Fruit fly (Drosophila melanogaster): ENCODE results near the gene CG7131.
A peak's percentile ranks its signal among the peaks of the same experiment; 100 is the strongest.

Gene CG7131

DNA sequence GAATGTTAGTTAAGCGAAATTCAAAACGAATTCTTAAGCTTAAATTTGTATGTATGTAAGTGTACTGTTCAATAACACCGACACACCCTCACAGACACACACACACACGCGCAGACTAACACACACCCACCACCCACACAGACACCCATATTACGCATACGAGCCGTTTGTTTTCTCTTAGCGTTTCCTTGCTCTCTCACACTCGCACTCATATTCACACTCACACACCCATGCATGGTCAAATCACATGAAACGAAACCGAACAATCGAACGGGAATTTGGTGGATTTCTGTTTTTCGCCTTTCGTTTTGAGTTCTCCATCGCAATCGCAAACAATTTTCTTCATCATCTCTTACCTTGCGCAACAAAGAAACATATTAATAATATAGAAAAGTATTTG lies 39.3 kb downstream of the CG7131 start (continued):
- TF ChIP-seq pum (GFP tag; optimal IDR thresholded peaks at IDR 0.05) (no peak), Dref (GFP tag; IDR thresholded peaks at IDR 0.05) (no peak), sr (GFP tag; IDR thresholded peaks at IDR 0.05) (peak; percentile 38; the same call in 2 of the 3 replicates), toy (GFP tag; IDR thresholded peaks at IDR 0.05) (no peak), lilli (GFP tag; optimal IDR thresholded peaks at IDR 0.05) (no peak), sd (tag; optimal IDR thresholded peaks at IDR 0.05) (peak; percentile 26), chm (GFP tag; IDR thresholded peaks at IDR 0.05) (0 out of 2 replicates have a peak, but pooled peaks have one; percentile 20), Deaf1 (tag; optimal IDR thresholded peaks at IDR 0.05) (peak; percentile 53), zen (tag; optimal IDR thresholded peaks at IDR 0.05) (no peak), Sox102F (GFP tag; optimal IDR thresholded peaks at IDR 0.05) (no peak)

DNA sequence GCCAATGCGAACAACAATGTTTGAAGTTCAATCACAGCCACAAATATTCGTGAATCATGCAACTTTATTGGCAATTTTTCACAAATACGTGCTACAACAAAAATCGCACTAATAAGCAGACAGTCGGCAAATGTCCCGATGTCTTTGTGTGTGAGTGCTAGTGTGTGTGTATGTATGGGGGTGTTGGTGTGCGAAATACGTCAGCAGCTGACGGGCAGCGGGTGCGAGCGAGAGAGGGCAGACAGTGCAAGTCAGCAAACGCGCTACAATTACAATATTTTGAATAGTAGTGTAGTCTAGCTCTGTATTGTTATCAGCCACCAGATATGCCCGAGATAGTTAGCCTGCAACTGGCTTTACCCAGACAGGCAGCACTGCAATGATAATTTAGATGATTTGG lies 42.5 kb downstream of the CG7131 start:
- peak; percentile 8 for TF ChIP-seq Deaf1 (tag; optimal IDR thresholded peaks at IDR 0.05)
- no peak for TF ChIP-seq gfzf (GFP tag; optimal IDR thresholded peaks at IDR 0.05)
- TF ChIP-seq Stat92E (GFP tag; optimal IDR thresholded peaks at IDR 0.05): no peak
- peak; percentile 8 for TF ChIP-seq CG1832 (GFP tag; optimal IDR thresholded peaks at IDR 0.05)
- TF ChIP-seq cg (GFP tag; optimal IDR thresholded peaks at IDR 0.05): peak; percentile 59
- peak; percentile 5 for TF ChIP-seq abd-A (tag; optimal IDR thresholded peaks at IDR 0.05)
- TF ChIP-seq Adf1 (GFP tag; IDR thresholded peaks at IDR 0.05): no peak
- TF ChIP-seq zen (tag; optimal IDR thresholded peaks at IDR 0.05): no peak
- TF ChIP-seq mirr (GFP tag; optimal IDR thresholded peaks at IDR 0.05): peak; percentile 31
- no peak for TF ChIP-seq B-H1 (GFP tag; IDR thresholded peaks at IDR 0.05)
- TF ChIP-seq run (tag; optimal IDR thresholded peaks at IDR 0.05): no peak
- TF ChIP-seq E2f2 (GFP tag; IDR thresholded peaks at IDR 0.05): 0 out of 2 replicates have a peak, but pooled peaks have one; percentile 15
- TF ChIP-seq CG5180 (GFP tag; optimal IDR thresholded peaks at IDR 0.05): no peak
- peak; percentile 36 for TF ChIP-seq Med (GFP tag)
- no peak for TF ChIP-seq aop (GFP tag; IDR thresholded peaks at IDR 0.05)
- peak; percentile 28 for TF ChIP-seq CG8478 (optimal IDR thresholded peaks at IDR 0.05)
- 0 out of 4 replicates have a peak, but pooled peaks have one; percentile 19 for TF ChIP-seq chinmo (GFP tag; IDR thresholded peaks at IDR 0.05; ENCODE audit: partially characterized antibody)

DNA sequence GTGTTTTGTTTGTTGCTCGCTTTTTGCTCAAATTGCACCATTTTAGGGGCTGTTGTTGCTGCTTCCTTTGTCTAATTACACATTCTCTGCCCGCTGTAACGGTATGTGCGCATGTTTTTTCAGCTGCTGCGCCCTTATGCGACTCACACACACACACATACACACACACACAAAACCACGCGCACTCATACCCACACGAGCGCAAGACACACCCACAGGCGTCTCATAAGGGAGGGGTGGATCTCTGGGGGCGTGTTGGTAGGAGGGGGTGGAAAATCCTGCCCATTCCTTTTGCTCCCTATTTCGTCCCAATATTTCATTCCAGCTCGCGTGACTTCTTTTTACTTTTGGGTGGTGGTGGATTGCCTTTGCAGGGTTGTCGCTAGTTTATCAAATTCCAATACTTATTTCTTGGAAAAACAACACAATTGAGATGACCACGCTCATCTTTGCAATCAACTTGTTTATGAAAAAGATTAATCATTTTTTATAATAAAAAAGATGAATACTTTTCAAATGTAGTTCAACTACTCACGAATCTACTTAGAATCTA lies 43.5 kb downstream of the CG7131 start:
- peak; percentile 0 for TF ChIP-seq Ssrp (tag; optimal IDR thresholded peaks at IDR 0.05)
- 0 out of 2 replicates have a peak, but pooled peaks have one; percentile 17 for TF ChIP-seq ttk (GFP tag; IDR thresholded peaks at IDR 0.05)
- no peak for TF ChIP-seq kah (GFP tag; optimal IDR thresholded peaks at IDR 0.05)
- 0 out of 3 replicates have a peak, but pooled peaks have one; percentile 19 for TF ChIP-seq CG11695 (GFP tag; IDR thresholded peaks at IDR 0.05)
- TF ChIP-seq ap (GFP tag; IDR thresholded peaks at IDR 0.05): peak; percentile 17; the same call in 1 of the 2 replicates
- no peak for TF ChIP-seq nom (GFP tag; optimal IDR thresholded peaks at IDR 0.05)
- TF ChIP-seq cas (GFP tag; IDR thresholded peaks at IDR 0.05): no peak
- 0 out of 2 replicates have a peak, but pooled peaks have one; percentile 6 for TF ChIP-seq sob (GFP tag; IDR thresholded peaks at IDR 0.05)
- TF ChIP-seq Ets65A (GFP tag): peak; percentile 29
- no peak for TF ChIP-seq CG4707 (GFP tag; optimal IDR thresholded peaks at IDR 0.05)
- 0 out of 2 replicates have a peak, but pooled peaks have one; percentile 3 for TF ChIP-seq CG16779 (GFP tag; IDR thresholded peaks at IDR 0.05)
- TF ChIP-seq nerfin-2 (GFP tag; IDR thresholded peaks at IDR 0.05; ENCODE audit: partially characterized antibody): 0 out of 2 replicates have a peak, but pooled peaks have one; percentile 14
- peak; percentile 35 for TF ChIP-seq cg (GFP tag; optimal IDR thresholded peaks at IDR 0.05)
- TF ChIP-seq CG7745 (tag; optimal IDR thresholded peaks at IDR 0.05): no peak
- no peak for TF ChIP-seq CG1529 (GFP tag; optimal IDR thresholded peaks at IDR 0.05)
- TF ChIP-seq hkb (optimal IDR thresholded peaks at IDR 0.05): no peak
- TF ChIP-seq hkb (GFP tag; IDR thresholded peaks at IDR 0.05): peak; percentile 23; the same call in 1 of the 2 replicates
- peak; percentile 67 for TF ChIP-seq sd (tag; optimal IDR thresholded peaks at IDR 0.05)
- no peak for TF ChIP-seq CG11723 (GFP tag; optimal IDR thresholded peaks at IDR 0.05)
- TF ChIP-seq pros (GFP tag; optimal IDR thresholded peaks at IDR 0.05): peak; percentile 74
- no peak for TF ChIP-seq slou (GFP tag; optimal IDR thresholded peaks at IDR 0.05)
- TF ChIP-seq CG14860 (GFP tag; IDR thresholded peaks at IDR 0.05; ENCODE audit: partially characterized antibody): no peak
- TF ChIP-seq lab (GFP tag; optimal IDR thresholded peaks at IDR 0.05): peak; percentile 32
- TF ChIP-seq CG8478 (optimal IDR thresholded peaks at IDR 0.05): no peak
- 0 out of 3 replicates have a peak, but pooled peaks have one; percentile 32 for TF ChIP-seq ci (GFP tag; IDR thresholded peaks at IDR 0.05)

All from whole organism, embryonic.